In genomic region chrII:11614103-11614857, ce11 we compare ENCODE assay signal across 1 worm cellular context.
TF ChIP-seq lines count a peak whose summit lies in the region.

No protein-coding gene starts in this region.

TF ChIP-seq in whole organism, L4 larva, 104 proteins besides CTCF, POLR2A, EP300 and RAD21 (continued from another document):
- TF ChIP-seq ctbp-1 (GFP tag; IDR thresholded peaks at IDR 0.05; lab: Robert Waterston, UW) (no peak), hlh-11 (tag; optimal IDR thresholded peaks at IDR 0.05; lab: Kevin White, UChicago) (no peak), tra-1 (GFP tag; IDR thresholded peaks at IDR 0.05; lab: Robert Waterston, UW) (no peak), daf-19 (GFP tag; conservative IDR thresholded peaks at IDR 0.05; lab: Robert Waterston, UW) (no peak), ceh-20 (GFP tag; IDR thresholded peaks at IDR 0.05; lab: Robert Waterston, UW) (no peak), ceh-62 (tag; optimal IDR thresholded peaks at IDR 0.05; lab: Kevin White, UChicago) (no peak), dmd-6 (GFP tag; IDR thresholded peaks at IDR 0.05; lab: Robert Waterston, UW) (no peak), mdt-29 (GFP tag; IDR thresholded peaks at IDR 0.05; lab: Robert Waterston, UW) (no peak), D1046.2 (GFP tag; IDR thresholded peaks at IDR 0.05; lab: Robert Waterston, UW) (no peak), madf-5 (GFP tag; IDR thresholded peaks at IDR 0.05; lab: Robert Waterston, UW) (no peak), unc-39 (tag; optimal IDR thresholded peaks at IDR 0.05; lab: Kevin White, UChicago) (no peak), dve-1 (tag; optimal IDR thresholded peaks at IDR 0.05; lab: Kevin White, UChicago; ENCODE audit: insufficient read depth) (peak; percentile 5), Y48G9A.11 (GFP tag; IDR thresholded peaks at IDR 0.05; lab: Robert Waterston, UW) (no peak), saeg-2 (GFP tag; IDR thresholded peaks at IDR 0.05; lab: Robert Waterston, UW) (no peak), zip-11 (GFP tag; IDR thresholded peaks at IDR 0.05; lab: Robert Waterston, UW) (no peak), skn-1 (tag; optimal IDR thresholded peaks at IDR 0.05; lab: Kevin White, UChicago) (no peak), set-16 (GFP tag; IDR thresholded peaks at IDR 0.05; lab: Robert Waterston, UW) (no peak), duxl-1 (tag; optimal IDR thresholded peaks at IDR 0.05; lab: Kevin White, UChicago; ENCODE audit: poor library complexity) (peak; percentile 18), nhr-6 (tag; optimal IDR thresholded peaks at IDR 0.05; lab: Kevin White, UChicago) (no peak), unc-62 (GFP tag; optimal IDR thresholded peaks at IDR 0.05 in 1 of 2; lab: Kevin White, UChicago) (peak in 1 of 2 experiments; percentile 47), unc-62 (tag; optimal IDR thresholded peaks at IDR 0.05; lab: Kevin White, UChicago) (no peak), sdz-12 (GFP tag; optimal IDR thresholded peaks at IDR 0.05; lab: Kevin White, UChicago) (no peak), zfp-3 (GFP tag; conservative IDR thresholded peaks at IDR 0.05; lab: Robert Waterston, UW) (no peak), aha-1 (tag; lab: Kevin White, UChicago) (peak; percentile 95), nhr-41 (GFP tag; IDR thresholded peaks at IDR 0.05; lab: Robert Waterston, UW) (no peak), dpl-1 (GFP tag; optimal IDR thresholded peaks at IDR 0.05; lab: Kevin White, UChicago) (no peak), mxl-2 (GFP tag; conservative IDR thresholded peaks at IDR 0.05; lab: Robert Waterston, UW) (no peak), nhr-102 (tag; optimal IDR thresholded peaks at IDR 0.05; lab: Kevin White, UChicago) (peak; percentile 57), F26F4.8 (GFP tag; conservative IDR thresholded peaks at IDR 0.05; lab: Robert Waterston, UW) (no peak), tag-97 (GFP tag; IDR thresholded peaks at IDR 0.05; lab: Robert Waterston, UW) (no peak), zip-2 (tag; optimal IDR thresholded peaks at IDR 0.05; lab: Kevin White, UChicago) (no peak), pha-4 (GFP tag; IDR thresholded peaks at IDR 0.05; lab: Robert Waterston, UW) (no peak), pha-4 (tag; optimal IDR thresholded peaks at IDR 0.05; lab: Kevin White, UChicago) (no peak), egl-27 (tag; optimal IDR thresholded peaks at IDR 0.05; lab: Kevin White, UChicago) (no peak), lsy-2 (tag; optimal IDR thresholded peaks at IDR 0.05; lab: Kevin White, UChicago) (peak in 1 of 2 experiments; percentile 9), T26A8.4 (GFP tag; IDR thresholded peaks at IDR 0.05; lab: Robert Waterston, UW) (peak; percentile 50; the same call in 1 of the 2 replicates), F10B5.3 (tag; optimal IDR thresholded peaks at IDR 0.05; lab: Kevin White, UChicago) (peak; percentile 5), Y105C5A.15 (GFP tag; IDR thresholded peaks at IDR 0.05; lab: Robert Waterston, UW) (no peak), gei-8 (GFP tag; optimal IDR thresholded peaks at IDR 0.05; lab: Kevin White, UChicago) (no peak), jun-1 (tag; optimal IDR thresholded peaks at IDR 0.05; lab: Kevin White, UChicago) (no peak), nhr-111 (GFP tag; optimal IDR thresholded peaks at IDR 0.05; lab: Kevin White, UChicago) (no peak), rbr-2 (tag; optimal IDR thresholded peaks at IDR 0.05; lab: Kevin White, UChicago) (peak; percentile 12), mdl-1 (tag; optimal IDR thresholded peaks at IDR 0.05; lab: Kevin White, UChicago) (no peak), hif-1 (tag; optimal IDR thresholded peaks at IDR 0.05; lab: Kevin White, UChicago) (no peak), nhr-42 (GFP tag; IDR thresholded peaks at IDR 0.05; lab: Robert Waterston, UW) (no peak), mxl-3 (GFP tag; optimal IDR thresholded peaks at IDR 0.05; lab: Kevin White, UChicago) (no peak), hlh-30 (tag; optimal IDR thresholded peaks at IDR 0.05; lab: Kevin White, UChicago; ENCODE audit: insufficient read depth) (no peak), arid-1 (GFP tag; conservative IDR thresholded peaks at IDR 0.05; lab: Robert Waterston, UW) (no peak), aly-2 (tag; optimal IDR thresholded peaks at IDR 0.05; lab: Kevin White, UChicago) (no peak), fkh-10 (GFP tag; optimal IDR thresholded peaks at IDR 0.05; lab: Kevin White, UChicago) (no peak), lim-7 (GFP tag; IDR thresholded peaks at IDR 0.05; lab: Robert Waterston, UW) (no peak), mep-1 (tag; optimal IDR thresholded peaks at IDR 0.05; lab: Kevin White, UChicago) (peak; percentile 61), egl-43 (GFP tag; IDR thresholded peaks at IDR 0.05; lab: Robert Waterston, UW) (no peak), nhr-77 (tag; optimal IDR thresholded peaks at IDR 0.05; lab: Kevin White, UChicago) (peak; percentile 38), spr-1 (tag; optimal IDR thresholded peaks at IDR 0.05; lab: Kevin White, UChicago) (no peak), attf-4 (tag; optimal IDR thresholded peaks at IDR 0.05; lab: Kevin White, UChicago) (no peak), nhr-28 (tag; optimal IDR thresholded peaks at IDR 0.05; lab: Kevin White, UChicago) (no peak), F44E2.7 (GFP tag; IDR thresholded peaks at IDR 0.05; lab: Robert Waterston, UW) (no peak), nhr-11 (tag; optimal IDR thresholded peaks at IDR 0.05; lab: Kevin White, UChicago) (no peak), lin-39 (tag; optimal IDR thresholded peaks at IDR 0.05; lab: Kevin White, UChicago) (no peak), ZK337.2 (GFP tag; IDR thresholded peaks at IDR 0.05; lab: Robert Waterston, UW) (no peak), zfp-2 (tag; optimal IDR thresholded peaks at IDR 0.05; lab: Kevin White, UChicago) (no peak), lin-1 (GFP tag; IDR thresholded peaks at IDR 0.05; lab: Robert Waterston, UW) (no peak), mes-2 (tag; optimal IDR thresholded peaks at IDR 0.05; lab: Kevin White, UChicago; ENCODE audit: poor library complexity, severe bottlenecking) (peak; percentile 21), ama-1 (optimal IDR thresholded peaks at IDR 0.05; lab: Kevin White, UChicago) (peak; percentile 54), ztf-7 (tag; optimal IDR thresholded peaks at IDR 0.05; lab: Kevin White, UChicago) (no peak), ceh-82 (tag; optimal IDR thresholded peaks at IDR 0.05; lab: Kevin White, UChicago) (no peak), nhr-237 (tag; optimal IDR thresholded peaks at IDR 0.05; lab: Kevin White, UChicago) (no peak), ceh-32 (tag; optimal IDR thresholded peaks at IDR 0.05; lab: Kevin White, UChicago; ENCODE audit: poor library complexity) (no peak), lin-29 (GFP tag; IDR thresholded peaks at IDR 0.05; lab: Robert Waterston, UW) (no peak), R02D3.7 (tag; optimal IDR thresholded peaks at IDR 0.05; lab: Kevin White, UChicago) (no peak), daf-8 (GFP tag; IDR thresholded peaks at IDR 0.05; lab: Robert Waterston, UW) (no peak)
TF ChIP-seq in whole organism, L4 larva: peak in this region for 16.
